Worm (Caenorhabditis elegans): ENCODE results near the gene lap-2.

ce11 chrV:13047574-13048030, 4.1 kb downstream of the lap-2 start, which contains the start of gene W07G4.5:
- TF ChIP-seq fkh-10 (GFP tag; optimal IDR thresholded peaks at IDR 0.05) (no peak), nhr-237 (tag; optimal IDR thresholded peaks at IDR 0.05) (no peak), ztf-11 (tag; optimal IDR thresholded peaks at IDR 0.05) (no peak), ama-1 (optimal IDR thresholded peaks at IDR 0.05) (no peak), nhr-77 (tag; optimal IDR thresholded peaks at IDR 0.05) (no peak), ceh-82 (tag; optimal IDR thresholded peaks at IDR 0.05) (no peak), nhr-76 (tag; optimal IDR thresholded peaks at IDR 0.05) (no peak), unc-62 (GFP tag; optimal IDR thresholded peaks at IDR 0.05) (no peak), nhr-23 (tag; optimal IDR thresholded peaks at IDR 0.05) (no peak), lin-39 (tag; optimal IDR thresholded peaks at IDR 0.05) (no peak), pha-4 (tag; optimal IDR thresholded peaks at IDR 0.05) (no peak), nfya-1 (tag; optimal IDR thresholded peaks at IDR 0.05; ENCODE audit: insufficient read depth) (no peak), jun-1 (tag; optimal IDR thresholded peaks at IDR 0.05) (no peak)

Measured in whole organism, L3 larva.